Fruit fly (Drosophila melanogaster) whole organism, embryonic: ENCODE data around the gene witty.

Experiments
- Ada2b ChIP-seq: fragments of 200-800 bp; sonication (Bioruptor generic); IDR thresholded peaks from 2 replicates; pipeline ENCODE4 v1.3.6; 2022; ENCODE audit warnings: missing biosample characterization, missing genetic modification characterization
- CG8478 ChIP-seq: fragments of >200 bp; optimal IDR thresholded peaks from 2 replicates; lab custom pipeline; 2018
- Ets97D ChIP-seq: fragments of 200-800 bp; sonication (Bioruptor generic); optimal IDR thresholded peaks from 3 replicates; lab custom pipeline; 2016; ENCODE audit warnings: missing biosample characterization, missing genetic modification characterization
- MTF-1 ChIP-seq: fragments of 200-800 bp; sonication (Bioruptor generic); optimal IDR thresholded peaks from 2 replicates; lab custom pipeline; 2018; ENCODE audit warnings: missing biosample characterization, mild to moderate bottlenecking, missing genetic modification characterization, borderline replicate concordance
- NK7.1 ChIP-seq: fragments of 200-800 bp; sonication (Bioruptor generic); optimal IDR thresholded peaks from 3 replicates; lab custom pipeline; 2016; ENCODE audit warnings: missing biosample characterization, missing genetic modification characterization
- pho ChIP-seq: fragments of 200-800 bp; sonication (Bioruptor generic); optimal IDR thresholded peaks from 2 replicates; lab custom pipeline; 2016; ENCODE audit warnings: missing biosample characterization, missing genetic modification characterization

- no peak for TF ChIP-seq NK7.1 (GFP tag; lab: Kevin White, UChicago)
- TF ChIP-seq MTF-1 (GFP tag; lab: Kevin White, UChicago): no peak
- no peak for TF ChIP-seq Ada2b (GFP tag; lab: Robert Waterston, UW)
- no peak for TF ChIP-seq Ets97D (GFP tag; lab: Kevin White, UChicago)
- no peak for TF ChIP-seq CG8478
- TF ChIP-seq pho (GFP tag; lab: Kevin White, UChicago): no peak
These were observed 6.4 kb downstream of the witty start for dm6 chr2L:8344536-8344935.
